Worm (Caenorhabditis elegans) whole organism, late embryonic: ENCODE results near the gene smg-3.

Experiments
- F13H6.1 ChIP-seq: sonication (generic microtip); optimal IDR thresholded peaks from 2 replicates; lab custom pipeline; 2016; ENCODE audit warnings: missing genetic modification characterization, missing compliant biosample characterization
- K02D7.2 ChIP-seq: sonication (generic microtip); optimal IDR thresholded peaks from 2 replicates; lab custom pipeline; 2017; ENCODE audit warnings: mild to moderate bottlenecking, missing genetic modification characterization, missing compliant biosample characterization
- K09A11.1 ChIP-seq: sonication (generic microtip); optimal IDR thresholded peaks from 2 replicates; lab custom pipeline; 2017; ENCODE audit warnings: antibody characterized with exemption, mild to moderate bottlenecking, missing genetic modification characterization, missing compliant biosample characterization; ENCODE audit not compliant: insufficient read depth
- T23F11.4 ChIP-seq: fragments of 200-800 bp; sonication (Bioruptor generic); optimal IDR thresholded peaks from 2 replicates; lab custom pipeline; 2018; ENCODE audit warnings: mild to moderate bottlenecking, missing genetic modification characterization, missing compliant biosample characterization
- Y22D7AL.16 ChIP-seq: sonication (generic microtip); optimal IDR thresholded peaks from 2 replicates; lab custom pipeline; 2016; ENCODE audit warnings: missing genetic modification characterization, missing compliant biosample characterization
- ahr-1 ChIP-seq: sonication (generic microtip); optimal IDR thresholded peaks from 2 replicates; lab custom pipeline; 2016; ENCODE audit warnings: missing genetic modification characterization, missing compliant biosample characterization
- ama-1 ChIP-seq: fragments of 150-350 bp; optimal IDR thresholded peaks from 2 replicates; lab custom pipeline; 2014
- ceh-14 ChIP-seq: sonication (generic microtip); optimal IDR thresholded peaks from 2 replicates; lab custom pipeline; 2016; ENCODE audit warnings: missing genotype, missing genetic modification characterization, missing compliant biosample characterization
- ceh-19 ChIP-seq: fragments of 200-800 bp; sonication (Bioruptor generic); optimal IDR thresholded peaks from 2 replicates; lab custom pipeline; 2018; ENCODE audit warnings: mild to moderate bottlenecking, missing genetic modification characterization, missing compliant biosample characterization
- ceh-31 ChIP-seq: sonication (generic microtip); optimal IDR thresholded peaks from 2 replicates; lab custom pipeline; 2016; ENCODE audit warnings: missing genetic modification characterization, missing compliant biosample characterization
- ceh-34 ChIP-seq: sonication (generic microtip); optimal IDR thresholded peaks from 2 replicates; lab custom pipeline; 2016; ENCODE audit warnings: mild to moderate bottlenecking, missing genetic modification characterization, missing compliant biosample characterization
- ceh-45 ChIP-seq: fragments of 200-800 bp; sonication (Bioruptor generic); IDR thresholded peaks from 2 replicates; pipeline ENCODE4 v1.3.6; 2022; ENCODE audit warnings: missing genetic modification reagents, missing genetic modification characterization, missing compliant biosample characterization
- ceh-48 ChIP-seq: sonication (generic microtip); optimal IDR thresholded peaks from 2 replicates; lab custom pipeline; 2016; ENCODE audit warnings: missing genetic modification characterization, inconsistent platforms, missing compliant biosample characterization
- ceh-9 ChIP-seq: sonication (generic microtip); optimal IDR thresholded peaks from 2 replicates; lab custom pipeline; 2016; ENCODE audit warnings: mild to moderate bottlenecking, missing genetic modification characterization, inconsistent platforms, missing compliant biosample characterization
- che-1 ChIP-seq: sonication (generic microtip); optimal IDR thresholded peaks from 2 replicates; lab custom pipeline; 2016; ENCODE audit warnings: mild to moderate bottlenecking, missing genetic modification characterization, missing compliant biosample characterization
- dmd-4 ChIP-seq: sonication (generic microtip); optimal IDR thresholded peaks from 2 replicates; lab custom pipeline; 2016; ENCODE audit warnings: borderline replicate concordance, missing genetic modification characterization, missing compliant biosample characterization
- dve-1 ChIP-seq: sonication (generic microtip); optimal IDR thresholded peaks from 2 replicates; lab custom pipeline; 2017; ENCODE audit warnings: antibody characterized with exemption, mild to moderate bottlenecking, missing genetic modification characterization, missing compliant biosample characterization
- elt-2 ChIP-seq: sonication (generic microtip); optimal IDR thresholded peaks from 2 replicates; lab custom pipeline; 2016; ENCODE audit warnings: missing genetic modification reagents, missing genetic modification characterization, missing compliant biosample characterization
- fkh-6 ChIP-seq: sonication (generic microtip); optimal IDR thresholded peaks from 2 replicates; lab custom pipeline; 2016; ENCODE audit warnings: missing genetic modification characterization, missing compliant biosample characterization
- hlh-30 ChIP-seq: sonication (generic microtip); optimal IDR thresholded peaks from 2 replicates; lab custom pipeline; 2017; ENCODE audit warnings: antibody characterized with exemption, missing genetic modification characterization, missing compliant biosample characterization; ENCODE audit not compliant: insufficient read depth
- lim-6 ChIP-seq: sonication (generic microtip); optimal IDR thresholded peaks from 2 replicates; lab custom pipeline; 2016; ENCODE audit warnings: missing genetic modification characterization, missing compliant biosample characterization
- nfya-1 ChIP-seq: sonication (generic microtip); optimal IDR thresholded peaks from 2 replicates; lab custom pipeline; 2017; ENCODE audit warnings: missing genetic modification characterization, mild to moderate bottlenecking, missing compliant biosample characterization, antibody characterized with exemption, moderate library complexity
- nhr-11 ChIP-seq: fragments of 150-350 bp; optimal IDR thresholded peaks from 2 replicates; lab custom pipeline; 2014; ENCODE audit warnings: missing biosample characterization, missing genetic modification characterization
- nhr-232 ChIP-seq: sonication (generic microtip); optimal IDR thresholded peaks from 2 replicates; lab custom pipeline; 2016; ENCODE audit warnings: missing genetic modification characterization, missing compliant biosample characterization
- npax-4 ChIP-seq: sonication (generic microtip); optimal IDR thresholded peaks from 2 replicates; lab custom pipeline; 2016; ENCODE audit warnings: missing genetic modification characterization, missing compliant biosample characterization
- pag-3 ChIP-seq: sonication (generic microtip); optimal IDR thresholded peaks from 2 replicates; lab custom pipeline; 2016; ENCODE audit warnings: missing compliant biosample characterization, missing genetic modification characterization, borderline replicate concordance
- pat-9 ChIP-seq: fragments of 200-800 bp; sonication (Bioruptor generic); optimal IDR thresholded peaks from 2 replicates; lab custom pipeline; 2018; ENCODE audit warnings: mild to moderate bottlenecking, missing genetic modification characterization, moderate library complexity, missing compliant biosample characterization
- pax-1 ChIP-seq: fragments of 150-350 bp; optimal IDR thresholded peaks from 2 replicates; lab custom pipeline; 2014; ENCODE audit warnings: missing biosample characterization, missing genetic modification characterization
- pha-2 ChIP-seq: sonication (generic microtip); optimal IDR thresholded peaks from 2 replicates; lab custom pipeline; 2017; ENCODE audit warnings: mild to moderate bottlenecking, missing genetic modification characterization, missing compliant biosample characterization
- pqm-1 ChIP-seq: sonication (generic microtip); optimal IDR thresholded peaks from 2 replicates; lab custom pipeline; 2016; ENCODE audit warnings: missing genetic modification characterization, missing compliant biosample characterization
- ref-2 ChIP-seq: sonication (generic microtip); optimal IDR thresholded peaks from 2 replicates; lab custom pipeline; 2016; ENCODE audit warnings: missing genetic modification characterization, missing compliant biosample characterization
- sdc-2 ChIP-seq: sonication (generic microtip); optimal IDR thresholded peaks from 2 replicates; lab custom pipeline; 2016; ENCODE audit warnings: missing genotype, missing genetic modification characterization, missing compliant biosample characterization
- sox-4 ChIP-seq: sonication (generic microtip); optimal IDR thresholded peaks from 2 replicates; lab custom pipeline; 2017; ENCODE audit warnings: mild to moderate bottlenecking, missing genetic modification characterization, inconsistent platforms, missing compliant biosample characterization
- tbx-2 ChIP-seq: sonication (generic microtip); optimal IDR thresholded peaks from 2 replicates; lab custom pipeline; 2016; ENCODE audit warnings: missing genetic modification characterization, missing compliant biosample characterization
- tbx-7 ChIP-seq: sonication (generic microtip); optimal IDR thresholded peaks from 2 replicates; lab custom pipeline; 2016; ENCODE audit warnings: missing genotype, missing genetic modification characterization, missing compliant biosample characterization
- ttx-3 ChIP-seq: sonication (generic microtip); optimal IDR thresholded peaks from 2 replicates; lab custom pipeline; 2016; ENCODE audit warnings: missing genetic modification reagents, missing genetic modification characterization, missing compliant biosample characterization
- unc-3 ChIP-seq, 2 experiments: fragments of 200-800 bp in 1 of 2; sonication (Bioruptor generic) in 1 of 2; sonication (generic microtip) in 1 of 2; conservative IDR thresholded peaks in 1 of 2; optimal IDR thresholded peaks in 1 of 2; 2 replicates each; pipeline versions ENCODE4 v1.3.6 to Lab custom; 2016 to 2022; ENCODE audit warnings: missing compliant biosample characterization in 2 of 2, missing genetic modification characterization in 2 of 2, missing genetic modification reagents in 1 of 2
- unc-42 ChIP-seq: sonication (generic microtip); optimal IDR thresholded peaks from 2 replicates; lab custom pipeline; 2016; ENCODE audit warnings: missing genotype, missing genetic modification characterization, missing compliant biosample characterization
- unc-86 ChIP-seq: sonication (generic microtip); optimal IDR thresholded peaks from 2 replicates; lab custom pipeline; 2016; ENCODE audit warnings: missing genetic modification characterization, missing compliant biosample characterization

The smg-3 gene

ce11 chrIV:6372993-6373392 lies at the start of gene smg-3:
smg-3 (minus strand) TSS chrIV:6373093.
- TF ChIP-seq lim-6 (no peak), K02D7.2 (tag; lab: Kevin White, UChicago) (no peak), unc-42 (no peak), dve-1 (tag; lab: Kevin White, UChicago) (no peak), ceh-19 (GFP tag; lab: Kevin White, UChicago) (no peak), ceh-45 (GFP tag; lab: Robert Waterston, UW) (no peak), ceh-48 (tag; lab: Kevin White, UChicago) (no peak), dmd-4 (tag; lab: Kevin White, UChicago) (no peak), ttx-3 (tag; lab: Kevin White, UChicago) (no peak), npax-4 (tag; lab: Kevin White, UChicago) (no peak), pha-2 (tag; lab: Kevin White, UChicago) (no peak), sox-4 (tag; lab: Kevin White, UChicago) (no peak), ceh-9 (tag; lab: Kevin White, UChicago) (no peak), ref-2 (tag; lab: Kevin White, UChicago) (no peak), K09A11.1 (tag; lab: Kevin White, UChicago) (no peak), ceh-31 (no peak), pag-3 (no peak)
- TF ChIP-seq, all 69 proteins: peak for 0

- TF ChIP-seq Y22D7AL.16 (tag; lab: Kevin White, UChicago) (no peak), che-1 (tag; lab: Kevin White, UChicago) (no peak), ahr-1 (no peak), pag-3 (no peak)
Observed at ce11 chrIV:6421183-6421635, 48.3 kb upstream of the smg-3 start, which contains the start of gene puf-11. puf-11 (plus strand) TSS chrIV:6421585.

ce11 chrIV:6419031-6419582 lies 46.2 kb upstream of the smg-3 start, which contains the start of the genes Y73B6BL.23 and htp-2:
Y73B6BL.23 (minus strand) TSS chrIV:6419081.
htp-2 (plus strand) TSS chrIV:6419522.
- TF ChIP-seq fkh-6 (tag; lab: Kevin White, UChicago) (no peak), unc-3 (GFP tag; conservative IDR thresholded peaks at IDR 0.05; lab: Robert Waterston, UW) (no peak), unc-3 (tag; optimal IDR thresholded peaks at IDR 0.05; lab: Kevin White, UChicago) (no peak), nhr-11 (tag; lab: Kevin White, UChicago) (no peak), unc-86 (tag; lab: Kevin White, UChicago) (no peak), F13H6.1 (tag; lab: Kevin White, UChicago) (no peak), ama-1 (lab: Kevin White, UChicago) (no peak), pqm-1 (no peak), pat-9 (tag; lab: Kevin White, UChicago) (no peak), ceh-34 (tag; lab: Kevin White, UChicago) (no peak), pax-1 (tag; lab: Kevin White, UChicago) (no peak), hlh-30 (tag; lab: Kevin White, UChicago) (no peak), nhr-232 (tag; lab: Kevin White, UChicago) (no peak), ceh-9 (tag; lab: Kevin White, UChicago) (no peak), tbx-7 (no peak), elt-2 (no peak)

- TF ChIP-seq ceh-19 (GFP tag; lab: Kevin White, UChicago) = no peak
- TF ChIP-seq Y22D7AL.16 (tag; lab: Kevin White, UChicago) = no peak
- no peak for TF ChIP-seq unc-86 (tag; lab: Kevin White, UChicago)
- no peak for TF ChIP-seq npax-4 (tag; lab: Kevin White, UChicago)
- no peak for TF ChIP-seq nhr-11 (tag; lab: Kevin White, UChicago)
- no peak for TF ChIP-seq dmd-4 (tag; lab: Kevin White, UChicago)
- no peak for TF ChIP-seq nfya-1 (tag; lab: Kevin White, UChicago)
- TF ChIP-seq pag-3 = no peak
- no peak for TF ChIP-seq sdc-2
- TF ChIP-seq tbx-2 = no peak
- TF ChIP-seq T23F11.4 (GFP tag; lab: Kevin White, UChicago) = no peak
- TF ChIP-seq unc-42 = no peak
- TF ChIP-seq ceh-14 = no peak
Observed at ce11 chrIV:6417612-6418011, 44.7 kb upstream of the smg-3 start.
